Worm (Caenorhabditis elegans) whole organism, early embryonic: ENCODE measurements around the gene zhit-1.

ENCODE experiments used
- B0310.2 ChIP-seq: sonication (generic microtip); optimal IDR thresholded peaks from 2 replicates; lab custom pipeline; 2016; ENCODE audit warnings: mild to moderate bottlenecking, missing genetic modification characterization, missing compliant biosample characterization
- aly-1 ChIP-seq: sonication (generic microtip); optimal IDR thresholded peaks from 2 replicates; lab custom pipeline; 2016; ENCODE audit warnings: missing genetic modification characterization, missing compliant biosample characterization
- ama-1 ChIP-seq: fragments of 150-350 bp; optimal IDR thresholded peaks from 2 replicates; lab custom pipeline; 2014
- ceh-36 ChIP-seq: sonication (generic microtip); optimal IDR thresholded peaks from 2 replicates; lab custom pipeline; 2016; ENCODE audit warnings: missing genetic modification characterization, inconsistent platforms, missing compliant biosample characterization
- ets-7 ChIP-seq: sonication (generic microtip); optimal IDR thresholded peaks from 2 replicates; lab custom pipeline; 2016; ENCODE audit warnings: missing genotype, missing genetic modification characterization, missing compliant biosample characterization
- flt-1 ChIP-seq: fragments of 200-800 bp; sonication (Bioruptor generic); IDR thresholded peaks from 2 replicates; pipeline ENCODE4 v1.3.6; 2022; ENCODE audit warnings: missing genetic modification characterization, missing compliant biosample characterization
- hmbx-1 ChIP-seq: sonication (generic microtip); optimal IDR thresholded peaks from 2 replicates; lab custom pipeline; 2016; ENCODE audit warnings: mild to moderate bottlenecking, missing genetic modification characterization, missing compliant biosample characterization
- hnd-1 ChIP-seq: sonication (generic microtip); optimal IDR thresholded peaks from 2 replicates; lab custom pipeline; 2016; ENCODE audit warnings: missing genetic modification characterization, missing compliant biosample characterization
- pes-1 ChIP-seq: fragments of 200-800 bp; sonication (Bioruptor generic); IDR thresholded peaks from 2 replicates; pipeline ENCODE4 v1.3.6; 2022; ENCODE audit warnings: missing genetic modification reagents, missing genetic modification characterization, missing compliant biosample characterization
- tbx-11 ChIP-seq: fragments of 200-800 bp; sonication (Bioruptor generic); IDR thresholded peaks from 2 replicates; pipeline ENCODE4 v1.3.6; 2022; ENCODE audit warnings: missing genetic modification characterization, missing compliant biosample characterization
- tbx-37 ChIP-seq: fragments of 200-800 bp; sonication (Bioruptor generic); conservative IDR thresholded peaks from 2 replicates; pipeline ENCODE4 v1.3.6; 2022; ENCODE audit warnings: missing genetic modification reagents, missing genetic modification characterization, missing compliant biosample characterization
- tra-4 ChIP-seq: sonication (generic microtip); optimal IDR thresholded peaks from 2 replicates; lab custom pipeline; 2017; ENCODE audit warnings: missing genetic modification characterization, missing compliant biosample characterization

- no peak for TF ChIP-seq pes-1 (GFP tag; lab: Robert Waterston, UW)
- TF ChIP-seq hnd-1 (tag; lab: Kevin White, UChicago): no peak
- TF ChIP-seq tbx-11 (GFP tag; lab: Robert Waterston, UW): no peak
- TF ChIP-seq ama-1 (lab: Kevin White, UChicago): no peak
- no peak for TF ChIP-seq aly-1
- TF ChIP-seq hmbx-1 (tag; lab: Kevin White, UChicago): no peak
- no peak for TF ChIP-seq ets-7 (tag; lab: Kevin White, UChicago)
- TF ChIP-seq flt-1 (GFP tag; lab: Robert Waterston, UW): no peak
- no peak for TF ChIP-seq B0310.2
- TF ChIP-seq ceh-36 (tag; lab: Kevin White, UChicago): no peak
- no peak for TF ChIP-seq tra-4 (tag; lab: Kevin White, UChicago)
- no peak for TF ChIP-seq tbx-37 (GFP tag; lab: Robert Waterston, UW)
Observed at ce11 chrV:5558590-5558989, 37.8 kb downstream of the zhit-1 start, which contains the start of gene glb-5.
